Fruit fly (Drosophila melanogaster): ENCODE results near the gene Nhe3.

Gene Nhe3

DNA sequence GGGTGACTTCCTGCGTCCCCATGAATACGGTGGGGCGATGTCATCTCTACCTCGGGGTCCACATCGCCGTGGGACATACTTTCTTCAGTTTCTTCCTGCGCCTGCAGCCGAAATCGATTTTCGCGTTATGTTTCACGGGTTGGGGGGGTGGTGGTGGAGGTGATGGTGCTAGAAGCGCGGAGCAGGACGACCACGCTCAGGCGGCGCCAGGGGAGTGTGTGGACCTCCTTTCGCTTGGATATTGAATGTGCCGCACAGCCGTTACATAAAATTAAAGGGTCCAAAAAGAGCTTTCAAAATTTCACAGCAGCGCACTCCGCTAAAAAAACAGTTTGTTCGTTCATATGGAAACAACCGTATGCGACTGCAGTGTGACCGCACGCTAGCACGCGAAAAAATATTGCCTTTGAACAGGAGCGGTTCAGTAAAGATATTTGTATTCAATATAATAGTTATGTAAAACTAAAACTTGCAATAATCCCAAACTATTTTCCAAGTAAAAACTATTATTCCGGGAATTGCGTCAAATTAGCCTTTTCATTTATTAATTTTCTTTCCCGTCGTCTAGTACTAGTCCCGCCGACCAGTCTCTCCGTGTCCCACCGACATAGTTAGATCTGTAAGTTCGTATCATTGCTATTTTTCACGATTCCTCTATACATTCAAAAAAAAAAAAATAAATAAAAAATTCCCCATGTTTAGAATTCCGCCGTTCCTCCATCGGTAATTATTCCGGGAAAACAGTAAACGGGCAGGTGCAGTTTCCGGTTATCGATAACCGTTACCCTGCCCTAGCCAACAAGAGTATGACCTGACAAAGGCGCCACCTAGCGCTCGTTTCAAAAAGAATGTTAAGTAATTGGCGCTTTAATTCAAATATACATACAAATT lies at the start of gene Nhe3 (continued):
- TF ChIP-seq gt (GFP tag; IDR thresholded peaks at IDR 0.05), result peak; percentile 42; the same call in 1 of the 2 replicates
- TF ChIP-seq CG10274 (GFP tag; optimal IDR thresholded peaks at IDR 0.05), result peak; percentile 36
- TF ChIP-seq ro (GFP tag; IDR thresholded peaks at IDR 0.05), result peak; percentile 67; the same call in 1 of the 2 replicates
- no peak for TF ChIP-seq usp (GFP tag; optimal IDR thresholded peaks at IDR 0.05)
- TF ChIP-seq E2f2 (GFP tag; IDR thresholded peaks at IDR 0.05), result peak; percentile 98
- TF ChIP-seq mam (GFP tag; optimal IDR thresholded peaks at IDR 0.05), result peak; percentile 87
- TF ChIP-seq ci (GFP tag; IDR thresholded peaks at IDR 0.05), result peak; percentile 83
- TF ChIP-seq sr (GFP tag; IDR thresholded peaks at IDR 0.05), result 0 out of 3 replicates have a peak, but pooled peaks have one; percentile 15
- peak; percentile 18 for TF ChIP-seq CG6683 (GFP tag; optimal IDR thresholded peaks at IDR 0.05)
- TF ChIP-seq Lim3 (GFP tag; IDR thresholded peaks at IDR 0.05), result no peak
- peak; percentile 57 for TF ChIP-seq CG15601 (tag; optimal IDR thresholded peaks at IDR 0.05)
- TF ChIP-seq ems (GFP tag; optimal IDR thresholded peaks at IDR 0.05), result peak; percentile 87
- peak; percentile 32; the same call in 1 of the 2 replicates for TF ChIP-seq peb (GFP tag; IDR thresholded peaks at IDR 0.05)
- TF ChIP-seq HmgZ (tag; optimal IDR thresholded peaks at IDR 0.05), result peak; percentile 62
- peak; percentile 48 for TF ChIP-seq btn (GFP tag; optimal IDR thresholded peaks at IDR 0.05)
- peak; percentile 61 for TF ChIP-seq Spps (tag; optimal IDR thresholded peaks at IDR 0.05)
- no peak for TF ChIP-seq CG15479 (GFP tag; optimal IDR thresholded peaks at IDR 0.05)
- peak; percentile 41 for TF ChIP-seq CG12219 (GFP tag; optimal IDR thresholded peaks at IDR 0.05)
- TF ChIP-seq CG43689 (GFP tag; IDR thresholded peaks at IDR 0.05), result no peak; the same call in 1 of the 2 replicates
- TF ChIP-seq zfh1 (GFP tag; IDR thresholded peaks at IDR 0.05), result peak; percentile 88; the same call in 2 of the 3 replicates
- no peak for TF ChIP-seq Neu2 (GFP tag; optimal IDR thresholded peaks at IDR 0.05; ENCODE audit: borderline replicate concordance)
- peak; percentile 59 for TF ChIP-seq CG1792 (GFP tag; optimal IDR thresholded peaks at IDR 0.05)
- TF ChIP-seq Ets65A (GFP tag), result peak; percentile 96
- TF ChIP-seq pros (GFP tag; optimal IDR thresholded peaks at IDR 0.05), result no peak
- TF ChIP-seq insv (GFP tag; optimal IDR thresholded peaks at IDR 0.05), result peak in 1 of 2 experiments; percentile 29
- peak; percentile 37 for TF ChIP-seq her (GFP tag; optimal IDR thresholded peaks at IDR 0.05)
- TF ChIP-seq CG7271 (tag; optimal IDR thresholded peaks at IDR 0.05), result peak; percentile 28
- peak; percentile 66; the same call in 3 of the 4 replicates for TF ChIP-seq Dll (GFP tag; IDR thresholded peaks at IDR 0.05; ENCODE audit: partially characterized antibody)
- no peak for TF ChIP-seq zf30C (GFP tag; optimal IDR thresholded peaks at IDR 0.05)
- TF ChIP-seq Med (GFP tag), result peak; percentile 97
- 0 out of 2 replicates have a peak, but pooled peaks have one; percentile 74 for TF ChIP-seq chm (GFP tag; IDR thresholded peaks at IDR 0.05)
- TF ChIP-seq Dfd (GFP tag; optimal IDR thresholded peaks at IDR 0.05), result no peak
- TF ChIP-seq tll (GFP tag; optimal IDR thresholded peaks at IDR 0.05), result no peak
- TF ChIP-seq sug (tag; optimal IDR thresholded peaks at IDR 0.05), result peak; percentile 78
- TF ChIP-seq CG1024 (GFP tag; IDR thresholded peaks at IDR 0.05), result peak; percentile 68; the same call in 1 of the 2 replicates
- peak; percentile 56 for TF ChIP-seq twi (tag; optimal IDR thresholded peaks at IDR 0.05)
- TF ChIP-seq CG18764 (GFP tag; optimal IDR thresholded peaks at IDR 0.05), result peak; percentile 61
- peak; percentile 80 for TF ChIP-seq CG9817 (tag; optimal IDR thresholded peaks at IDR 0.05)
- TF ChIP-seq CG12071 (GFP tag; optimal IDR thresholded peaks at IDR 0.05), result peak; percentile 9
- peak; percentile 80 for TF ChIP-seq Chrac-16 (GFP tag; optimal IDR thresholded peaks at IDR 0.05)
- TF ChIP-seq CG34224 (GFP tag; IDR thresholded peaks at IDR 0.05; ENCODE audit: partially characterized antibody), result peak; percentile 46
- peak; percentile 87 for TF ChIP-seq CG11456 (GFP tag; IDR thresholded peaks at IDR 0.05)
- peak; percentile 85 for TF ChIP-seq HLH54F (GFP tag; optimal IDR thresholded peaks at IDR 0.05)
- peak; percentile 27 for TF ChIP-seq oc (tag; optimal IDR thresholded peaks at IDR 0.05)
- TF ChIP-seq CG3838 (GFP tag; optimal IDR thresholded peaks at IDR 0.05), result peak; percentile 45
- no peak for TF ChIP-seq Elba2 (GFP tag; optimal IDR thresholded peaks at IDR 0.05)
- TF ChIP-seq CG30403 (GFP tag; optimal IDR thresholded peaks at IDR 0.05), result peak; percentile 92
- TF ChIP-seq bowl (GFP tag; IDR thresholded peaks at IDR 0.05), result peak; percentile 35; the same call in 1 of the 2 replicates
